Worm (Caenorhabditis elegans): ENCODE measurements around the gene Y39B6A.30.

The Y39B6A.30 gene

DNA sequence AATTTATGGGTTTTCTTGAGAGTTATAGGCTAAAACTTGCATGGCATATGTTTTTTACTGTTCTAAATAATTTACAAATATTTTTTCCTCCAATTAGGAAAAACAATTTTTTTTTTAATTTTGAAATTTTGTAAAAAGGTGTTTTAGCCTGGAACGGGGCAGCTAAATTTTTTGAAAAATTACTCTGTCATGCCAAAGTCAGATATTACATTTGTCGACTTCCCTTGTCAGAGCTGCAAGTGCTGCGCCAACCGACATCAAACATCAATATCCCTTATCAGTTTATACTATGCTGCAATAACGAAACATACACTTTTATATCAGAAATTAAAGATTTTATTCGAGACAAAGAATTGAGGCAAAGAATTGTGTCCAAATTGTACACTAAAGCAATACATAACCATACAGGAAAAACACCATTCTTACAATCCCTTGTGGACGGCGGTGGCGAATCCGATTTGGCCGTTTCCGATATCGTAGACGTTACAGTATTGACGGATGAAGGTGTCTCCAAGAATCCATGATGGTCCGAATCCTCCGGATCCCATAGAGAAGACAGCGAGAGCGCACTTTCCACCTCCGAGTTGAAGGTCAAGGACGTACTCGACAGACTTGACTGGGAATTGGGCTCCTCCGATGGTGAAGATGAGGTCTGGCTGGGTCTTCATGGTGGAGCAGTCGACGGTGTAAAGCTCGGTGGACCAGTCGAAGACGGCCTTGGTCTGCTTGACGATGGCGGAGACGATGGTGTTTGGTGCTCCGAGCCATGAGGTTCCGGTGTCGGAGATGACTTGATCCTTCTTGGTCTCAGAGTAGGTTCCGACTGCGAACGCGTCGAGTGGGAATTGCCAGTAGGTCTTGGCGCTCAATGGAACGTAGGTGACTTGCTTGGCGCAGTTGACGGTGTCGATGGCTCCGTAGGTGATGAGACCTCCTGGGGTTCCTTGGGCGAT lies 35.0 kb downstream of the Y39B6A.30 start:
- peak; percentile 48 for TF ChIP-seq gmeb-1 (tag; optimal IDR thresholded peaks at IDR 0.05)
- TF ChIP-seq ama-1 (optimal IDR thresholded peaks at IDR 0.05): peak; percentile 4
- TF ChIP-seq egl-27 (tag; optimal IDR thresholded peaks at IDR 0.05): no peak
- no peak for TF ChIP-seq ceh-82 (tag; optimal IDR thresholded peaks at IDR 0.05)
- TF ChIP-seq crh-2 (tag; optimal IDR thresholded peaks at IDR 0.05): peak; percentile 16
- no peak for TF ChIP-seq ztf-4 (tag; optimal IDR thresholded peaks at IDR 0.05)
- TF ChIP-seq nhr-129 (tag; optimal IDR thresholded peaks at IDR 0.05): peak; percentile 25
- TF ChIP-seq nhr-77 (tag; optimal IDR thresholded peaks at IDR 0.05): no peak
- TF ChIP-seq lin-11 (tag; optimal IDR thresholded peaks at IDR 0.05): no peak

DNA sequence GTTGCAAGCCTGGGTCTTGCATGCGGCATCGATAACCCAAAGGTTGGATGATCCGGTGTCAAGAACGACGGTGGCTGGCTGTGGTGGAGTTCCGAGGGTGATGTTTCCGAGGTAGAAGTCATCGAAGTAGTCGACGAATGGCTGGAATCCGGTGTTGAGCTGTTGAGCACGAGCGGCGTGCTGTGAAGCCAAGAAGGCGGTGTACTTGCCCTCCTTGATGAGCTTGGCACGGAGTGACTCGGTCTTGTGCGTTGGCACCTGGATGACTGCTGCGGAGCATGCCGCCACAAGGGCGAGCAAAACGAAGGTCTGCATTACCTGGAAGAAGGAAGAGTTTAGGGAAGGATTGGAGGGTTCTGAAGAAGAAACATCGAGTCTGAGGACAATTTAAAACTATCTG lies 36.1 kb downstream of the Y39B6A.30 start, which contains the start of gene asp-1:
Gene asp-1, minus strand, starts transcription at position 315 of the 400 bp plus-strand sequence.
- TF ChIP-seq nhr-237 (tag; optimal IDR thresholded peaks at IDR 0.05): no peak
- TF ChIP-seq Y55F3AM.14 (GFP tag; optimal IDR thresholded peaks at IDR 0.05): peak; percentile 9
- peak; percentile 24 for TF ChIP-seq gmeb-1 (tag; optimal IDR thresholded peaks at IDR 0.05)
- TF ChIP-seq ztf-11 (tag; optimal IDR thresholded peaks at IDR 0.05): no peak
- TF ChIP-seq zag-1 (tag; optimal IDR thresholded peaks at IDR 0.05): no peak
- no peak for TF ChIP-seq unc-55 (GFP tag; optimal IDR thresholded peaks at IDR 0.05)
- peak; percentile 10 for TF ChIP-seq nhr-129 (tag; optimal IDR thresholded peaks at IDR 0.05)
- no peak for TF ChIP-seq unc-62 (GFP tag; optimal IDR thresholded peaks at IDR 0.05)
- no peak for TF ChIP-seq mdl-1 (tag; optimal IDR thresholded peaks at IDR 0.05)

ce11 chrV:19050888-19051287 lies 36.5 kb downstream of the Y39B6A.30 start:
- TF ChIP-seq lin-39 (tag; optimal IDR thresholded peaks at IDR 0.05) (no peak), gmeb-1 (tag; optimal IDR thresholded peaks at IDR 0.05) (no peak), lin-13 (GFP tag; optimal IDR thresholded peaks at IDR 0.05) (no peak), nhr-11 (tag; optimal IDR thresholded peaks at IDR 0.05) (no peak)

ce11 chrV:19051425-19051824 lies 37.1 kb downstream of the Y39B6A.30 start:
- TF ChIP-seq ztf-11 (tag; optimal IDR thresholded peaks at IDR 0.05): no peak
- TF ChIP-seq crh-2 (tag; optimal IDR thresholded peaks at IDR 0.05): peak; percentile 58
- TF ChIP-seq fos-1 (tag; optimal IDR thresholded peaks at IDR 0.05): peak; percentile 39
- no peak for TF ChIP-seq nhr-237 (tag; optimal IDR thresholded peaks at IDR 0.05)
- TF ChIP-seq ceh-82 (tag; optimal IDR thresholded peaks at IDR 0.05): no peak
- TF ChIP-seq sma-9 (GFP tag; optimal IDR thresholded peaks at IDR 0.05): peak; percentile 36
- TF ChIP-seq sma-9 (tag; optimal IDR thresholded peaks at IDR 0.05): no peak
- peak; percentile 16 for TF ChIP-seq blmp-1 (tag; optimal IDR thresholded peaks at IDR 0.05; ENCODE audit: insufficient read depth)
- TF ChIP-seq F13H6.1 (tag; optimal IDR thresholded peaks at IDR 0.05): peak; percentile 16

DNA sequence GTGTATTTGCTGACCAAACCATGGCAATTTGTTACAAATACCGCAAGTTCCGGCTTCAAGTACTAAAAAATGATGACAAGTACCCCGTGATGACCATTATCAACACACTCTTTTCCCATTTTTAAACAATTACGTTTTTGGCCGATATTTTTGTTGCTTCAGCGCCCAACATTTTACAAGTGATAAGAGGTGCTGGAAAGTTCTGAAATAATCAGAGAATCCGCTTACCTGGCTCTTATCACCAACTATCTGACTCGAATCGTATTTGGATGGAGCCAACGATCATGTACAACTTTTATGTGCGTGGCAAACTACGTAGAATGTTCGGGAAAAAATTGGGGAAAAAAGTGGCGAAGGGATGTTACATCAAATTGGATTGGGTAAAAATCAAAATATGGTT lies 38.9 kb downstream of the Y39B6A.30 start:
- TF ChIP-seq nhr-237 (tag; optimal IDR thresholded peaks at IDR 0.05) (no peak), elt-3 (tag; optimal IDR thresholded peaks at IDR 0.05) (no peak), C34F6.9 (tag; optimal IDR thresholded peaks at IDR 0.05) (no peak), gmeb-1 (tag; optimal IDR thresholded peaks at IDR 0.05) (peak; percentile 39), ztf-1 (GFP tag; conservative IDR thresholded peaks at IDR 0.05) (no peak), crh-2 (tag; optimal IDR thresholded peaks at IDR 0.05) (peak; percentile 86), F13H6.1 (tag; optimal IDR thresholded peaks at IDR 0.05) (no peak), sma-9 (GFP tag; optimal IDR thresholded peaks at IDR 0.05) (no peak), sma-9 (tag; optimal IDR thresholded peaks at IDR 0.05) (no peak), nhr-11 (tag; optimal IDR thresholded peaks at IDR 0.05) (no peak), fos-1 (tag; optimal IDR thresholded peaks at IDR 0.05) (peak; percentile 65), nhr-129 (tag; optimal IDR thresholded peaks at IDR 0.05) (no peak), dmd-4 (tag; optimal IDR thresholded peaks at IDR 0.05) (no peak), lsy-2 (tag; optimal IDR thresholded peaks at IDR 0.05) (no peak), sem-4 (tag; optimal IDR thresholded peaks at IDR 0.05) (no peak), skn-1 (tag; optimal IDR thresholded peaks at IDR 0.05) (peak; percentile 24), sma-3 (GFP tag; optimal IDR thresholded peaks at IDR 0.05) (peak; percentile 29)
